Worm (Caenorhabditis elegans) whole organism, L1 larva: ENCODE data around the gene C07B5.4.

Experiments
- aly-2 ChIP-seq: fragments of 150-350 bp; optimal IDR thresholded peaks from 2 replicates; lab custom pipeline; 2014; ENCODE audit warnings: missing biosample characterization, missing genetic modification characterization
- elt-2 ChIP-seq: sonication (generic microtip); optimal IDR thresholded peaks from 2 replicates; lab custom pipeline; 2016; ENCODE audit warnings: missing genetic modification characterization, mild to moderate bottlenecking, inconsistent platforms, missing compliant biosample characterization, missing genetic modification reagents
- nhr-77 ChIP-seq: fragments of 150-350 bp; optimal IDR thresholded peaks from 2 replicates; lab custom pipeline; 2014; ENCODE audit warnings: missing biosample characterization, missing genetic modification characterization
- unc-62 ChIP-seq: fragments of 150-350 bp; optimal IDR thresholded peaks from 2 replicates; lab custom pipeline; 2014; ENCODE audit warnings: missing biosample characterization, missing genetic modification reagents, missing genetic modification characterization
- zag-1 ChIP-seq: fragments of 150-350 bp; optimal IDR thresholded peaks from 2 replicates; lab custom pipeline; 2014; ENCODE audit warnings: missing biosample characterization, missing genetic modification characterization

- TF ChIP-seq nhr-77 (tag; lab: Kevin White, UChicago): no peak
- TF ChIP-seq elt-2: peak; percentile 94
- no peak for TF ChIP-seq unc-62 (GFP tag; lab: Kevin White, UChicago)
- TF ChIP-seq zag-1 (tag; lab: Kevin White, UChicago): no peak
- no peak for TF ChIP-seq aly-2 (tag; lab: Kevin White, UChicago)
These were observed 11.0 kb downstream of the C07B5.4 start for ce11 chrX:9540464-9540863.
